Worm (Caenorhabditis elegans): ENCODE measurements around the gene ent-5.

DNA sequence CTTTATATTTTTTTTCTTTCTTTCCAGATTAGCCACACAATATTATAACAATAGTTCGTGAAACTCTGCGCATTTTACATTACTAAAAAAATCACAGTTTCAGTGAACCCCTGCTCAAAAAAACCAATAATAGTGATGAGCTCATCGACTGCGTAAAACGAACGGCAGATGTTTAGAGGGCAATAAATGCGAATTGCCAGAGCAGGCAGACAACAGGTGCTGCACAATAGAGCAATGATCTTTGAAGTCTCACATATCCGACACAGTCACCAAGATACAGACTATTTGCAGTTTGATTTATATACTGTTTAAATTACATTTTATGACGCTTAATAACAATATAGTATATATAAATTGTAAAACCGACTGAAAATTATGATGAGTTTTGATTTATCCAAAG lies 39.4 kb downstream of the ent-5 start:
- TF ChIP-seq ceh-82 (tag; optimal IDR thresholded peaks at IDR 0.05) (no peak), zag-1 (tag; optimal IDR thresholded peaks at IDR 0.05) (no peak), lin-15B (tag; optimal IDR thresholded peaks at IDR 0.05) (no peak), lsy-12 (tag; optimal IDR thresholded peaks at IDR 0.05) (no peak), nhr-28 (tag; optimal IDR thresholded peaks at IDR 0.05) (no peak), fkh-10 (GFP tag; optimal IDR thresholded peaks at IDR 0.05) (no peak)
